ENCODE assay signal across 1 fruit fly cellular context in the genomic region with DNA sequence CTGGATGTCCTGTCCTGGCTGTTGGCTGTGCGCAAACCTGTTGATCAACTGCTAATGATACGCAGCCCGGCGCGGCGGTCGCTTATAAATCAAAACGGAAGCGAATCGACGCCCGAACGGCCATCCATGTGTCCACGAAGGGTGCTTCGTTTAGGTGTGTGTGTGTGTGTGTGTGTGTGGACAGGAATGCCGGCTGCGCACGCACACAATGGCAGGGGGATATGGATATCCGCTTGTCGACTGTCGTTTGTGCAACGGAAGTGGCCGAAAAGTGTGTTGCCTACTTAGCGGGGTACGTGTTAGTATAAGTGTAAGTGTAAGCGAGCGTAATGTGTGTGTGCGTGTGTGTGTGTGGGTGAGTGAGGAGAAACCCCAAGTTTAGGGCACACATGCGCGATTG.
TF ChIP-seq lines count a peak whose summit lies in the region.

Gene Mip (minus strand): TSS at position 63 of the 400 bp plus-strand sequence.

TF ChIP-seq in whole organism, embryonic, 481 proteins besides CTCF, POLR2A, EP300 and RAD21 (continued from another document):
- TF ChIP-seq sob (GFP tag; IDR thresholded peaks at IDR 0.05; lab: Robert Waterston, UW), result no peak
- no peak for TF ChIP-seq croc (GFP tag; conservative IDR thresholded peaks at IDR 0.05; lab: Robert Waterston, UW)
- 0 out of 2 replicates have a peak, but pooled peaks have one; percentile 8 for TF ChIP-seq CG3847 (GFP tag; IDR thresholded peaks at IDR 0.05; lab: Robert Waterston, UW)
- no peak for TF ChIP-seq HmgZ (tag; optimal IDR thresholded peaks at IDR 0.05; lab: Kevin White, UChicago)
- no peak for TF ChIP-seq CG2889 (GFP tag; IDR thresholded peaks at IDR 0.05; lab: Robert Waterston, UW)
- TF ChIP-seq Mad (GFP tag; optimal IDR thresholded peaks at IDR 0.05; lab: Kevin White, UChicago), result no peak
- TF ChIP-seq CG33213 (GFP tag; optimal IDR thresholded peaks at IDR 0.05; lab: Kevin White, UChicago), result no peak
- no peak for TF ChIP-seq CG13287 (GFP tag; IDR thresholded peaks at IDR 0.05; lab: Robert Waterston, UW; ENCODE audit: partially characterized antibody)
TF ChIP-seq in whole organism, embryonic: peak in this region for 12.
